Worm (Caenorhabditis elegans): ENCODE results near the gene Y77E11A.7.

Gene Y77E11A.7

ce11 chrIV:1419795-1420509, at the start of gene Y77E11A.7:
Gene Y77E11A.7 (minus strand): TSS chrIV:1419849.
- TF ChIP-seq rnt-1 (tag; optimal IDR thresholded peaks at IDR 0.05) (peak; percentile 90), unc-42 (tag; optimal IDR thresholded peaks at IDR 0.05) (peak; percentile 94), hlh-15 (tag; optimal IDR thresholded peaks at IDR 0.05) (no peak), hlh-6 (tag; optimal IDR thresholded peaks at IDR 0.05) (peak; percentile 32), ceh-18 (tag; optimal IDR thresholded peaks at IDR 0.05) (peak; percentile 87), pqm-1 (tag; optimal IDR thresholded peaks at IDR 0.05) (peak; percentile 10), pha-4 (tag; optimal IDR thresholded peaks at IDR 0.05) (no peak), ceh-2 (tag; optimal IDR thresholded peaks at IDR 0.05) (peak; percentile 58), dve-1 (tag; optimal IDR thresholded peaks at IDR 0.05) (peak; percentile 67), eyg-1 (tag; optimal IDR thresholded peaks at IDR 0.05) (peak; percentile 38), K09A11.1 (tag; optimal IDR thresholded peaks at IDR 0.05; ENCODE audit: insufficient read depth) (no peak), ceh-48 (tag; optimal IDR thresholded peaks at IDR 0.05) (peak; percentile 49), ceh-9 (tag; optimal IDR thresholded peaks at IDR 0.05) (no peak), zip-5 (tag; optimal IDR thresholded peaks at IDR 0.05) (peak; percentile 39), C08G9.2 (tag; optimal IDR thresholded peaks at IDR 0.05) (peak; percentile 79), ceh-45 (GFP tag; IDR thresholded peaks at IDR 0.05) (peak; percentile 46; the same call in 1 of the 2 replicates), Y22D7AL.16 (tag; optimal IDR thresholded peaks at IDR 0.05) (no peak), ceh-31 (tag; optimal IDR thresholded peaks at IDR 0.05) (peak; percentile 95), fax-1 (tag; optimal IDR thresholded peaks at IDR 0.05) (no peak), ceh-30 (tag; optimal IDR thresholded peaks at IDR 0.05) (peak; percentile 56), hlh-8 (tag; optimal IDR thresholded peaks at IDR 0.05) (peak; percentile 82), madf-2 (tag; optimal IDR thresholded peaks at IDR 0.05) (peak; percentile 28), tbx-2 (tag; optimal IDR thresholded peaks at IDR 0.05) (peak; percentile 93), ama-1 (optimal IDR thresholded peaks at IDR 0.05) (no peak), ztf-16 (tag; optimal IDR thresholded peaks at IDR 0.05) (peak; percentile 61), pag-3 (tag; optimal IDR thresholded peaks at IDR 0.05; ENCODE audit: borderline replicate concordance) (no peak), elt-4 (tag; optimal IDR thresholded peaks at IDR 0.05) (no peak), nhr-232 (tag; optimal IDR thresholded peaks at IDR 0.05) (no peak), nfya-1 (tag; optimal IDR thresholded peaks at IDR 0.05) (peak; percentile 89), unc-86 (tag; optimal IDR thresholded peaks at IDR 0.05) (peak; percentile 39), F13H6.1 (tag; optimal IDR thresholded peaks at IDR 0.05) (peak; percentile 56), ceh-22 (tag; optimal IDR thresholded peaks at IDR 0.05) (peak; percentile 18), dmd-4 (tag; optimal IDR thresholded peaks at IDR 0.05; ENCODE audit: borderline replicate concordance) (no peak), ceh-34 (tag; optimal IDR thresholded peaks at IDR 0.05) (peak; percentile 81), pax-1 (tag; optimal IDR thresholded peaks at IDR 0.05) (peak; percentile 66), pat-9 (tag; optimal IDR thresholded peaks at IDR 0.05) (no peak), pros-1 (tag; optimal IDR thresholded peaks at IDR 0.05) (peak; percentile 94), sdc-2 (tag; optimal IDR thresholded peaks at IDR 0.05) (peak; percentile 55), elt-2 (tag; optimal IDR thresholded peaks at IDR 0.05) (peak; percentile 25), odd-2 (tag; optimal IDR thresholded peaks at IDR 0.05) (no peak), fkh-6 (tag; optimal IDR thresholded peaks at IDR 0.05) (peak; percentile 70), lim-6 (tag; optimal IDR thresholded peaks at IDR 0.05) (peak; percentile 42), ceh-14 (tag; optimal IDR thresholded peaks at IDR 0.05) (peak; percentile 62), hlh-13 (GFP tag; optimal IDR thresholded peaks at IDR 0.05) (no peak), mec-3 (tag; optimal IDR thresholded peaks at IDR 0.05; ENCODE audit: borderline replicate concordance) (peak; percentile 54), unc-3 (GFP tag; conservative IDR thresholded peaks at IDR 0.05) (0 out of 2 replicates have a peak, but pooled peaks have one; percentile 29), unc-3 (tag; optimal IDR thresholded peaks at IDR 0.05) (peak; percentile 45), hlh-30 (tag; optimal IDR thresholded peaks at IDR 0.05; ENCODE audit: insufficient read depth) (peak; percentile 97), fkh-10 (GFP tag; optimal IDR thresholded peaks at IDR 0.05) (no peak), unc-55 (GFP tag; optimal IDR thresholded peaks at IDR 0.05) (peak; percentile 23), ets-4 (tag; optimal IDR thresholded peaks at IDR 0.05) (peak; percentile 81), K02D7.2 (tag; optimal IDR thresholded peaks at IDR 0.05) (no peak)

Measured in whole organism, late embryonic.